Fruit fly (Drosophila melanogaster) whole organism, embryonic: ENCODE measurements around the gene CG43136.

Source experiments
- CG11695 ChIP-seq: fragments of 200-800 bp; sonication (Bioruptor generic); IDR thresholded peaks from 3 replicates; pipeline ENCODE4 v1.3.6; 2022; ENCODE audit warnings: missing biosample characterization, missing genetic modification characterization
- CG12071 ChIP-seq: fragments of 200-800 bp; sonication (Bioruptor generic); optimal IDR thresholded peaks from 3 replicates; lab custom pipeline; 2018; ENCODE audit warnings: missing biosample characterization, mild to moderate bottlenecking, missing genetic modification characterization
- CG12659 ChIP-seq: fragments of 200-800 bp; sonication (Bioruptor generic); optimal IDR thresholded peaks from 3 replicates; lab custom pipeline; 2017; ENCODE audit warnings: mild to moderate bottlenecking, missing biosample characterization, missing genetic modification reagents, missing genetic modification characterization
- CG14441 ChIP-seq: fragments of 200-800 bp; sonication (Bioruptor generic); IDR thresholded peaks from 2 replicates; pipeline ENCODE4 v1.3.6; 2022; ENCODE audit warnings: missing biosample characterization, missing genetic modification characterization
- CG15514 ChIP-seq: fragments of 200-800 bp; sonication (Bioruptor generic); optimal IDR thresholded peaks from 3 replicates; lab custom pipeline; 2017; ENCODE audit warnings: missing biosample characterization, missing genetic modification characterization, mild to moderate bottlenecking, moderate library complexity, missing genetic modification reagents
- CG16863 ChIP-seq: fragments of 200-800 bp; sonication (Bioruptor generic); optimal IDR thresholded peaks from 3 replicates; lab custom pipeline; 2016; ENCODE audit warnings: missing biosample characterization, missing genetic modification characterization
- CG17829 ChIP-seq: fragments of 200-800 bp; optimal IDR thresholded peaks from 2 replicates; lab custom pipeline; 2019; ENCODE audit warnings: missing biosample characterization, mild to moderate bottlenecking, missing genetic modification characterization, moderate library complexity
- CG18262 ChIP-seq: fragments of 200-800 bp; optimal IDR thresholded peaks from 3 replicates; lab custom pipeline; 2019; ENCODE audit warnings: missing biosample characterization, mild to moderate bottlenecking, missing genetic modification characterization, moderate library complexity
- CG18599 ChIP-seq: fragments of 200-800 bp; sonication (Bioruptor generic); optimal IDR thresholded peaks from 3 replicates; lab custom pipeline; 2017; ENCODE audit warnings: missing biosample characterization, missing genetic modification characterization, mild to moderate bottlenecking, moderate library complexity, missing genetic modification reagents
- CG18619 ChIP-seq: fragments of 200-800 bp; sonication (Bioruptor generic); optimal IDR thresholded peaks from 3 replicates; lab custom pipeline; 2017; ENCODE audit warnings: missing biosample characterization, mild to moderate bottlenecking, missing genetic modification characterization
- CG2120 ChIP-seq: fragments of 200-800 bp; sonication (Bioruptor generic); optimal IDR thresholded peaks from 3 replicates; lab custom pipeline; 2016; ENCODE audit warnings: missing biosample characterization, missing genetic modification characterization
- CG32532 ChIP-seq: fragments of 200-800 bp; sonication (Bioruptor generic); IDR thresholded peaks from 2 replicates; pipeline ENCODE4 v1.3.6; 2022; ENCODE audit warnings: missing biosample characterization, missing genetic modification characterization
- CG3281 ChIP-seq: fragments of 200-800 bp; sonication (Bioruptor generic); optimal IDR thresholded peaks from 3 replicates; lab custom pipeline; 2017; ENCODE audit warnings: missing biosample characterization, mild to moderate bottlenecking, missing genetic modification characterization
- CG33557 ChIP-seq: fragments of 200-800 bp; sonication (Bioruptor generic); optimal IDR thresholded peaks from 2 replicates; lab custom pipeline; 2019; ENCODE audit warnings: missing biosample characterization, mild to moderate bottlenecking, missing genetic modification characterization, moderate library complexity
- CG34422 ChIP-seq: fragments of 200-800 bp; sonication (Bioruptor generic); IDR thresholded peaks from 3 replicates; pipeline ENCODE4 v1.3.6; 2022; ENCODE audit warnings: missing biosample characterization, missing genetic modification characterization
- CG6813 ChIP-seq: fragments of 200-800 bp; sonication (Bioruptor generic); optimal IDR thresholded peaks from 2 replicates; lab custom pipeline; 2017; ENCODE audit warnings: missing biosample characterization, missing genetic modification characterization, mild to moderate bottlenecking, moderate library complexity, missing genetic modification reagents
- E2f1 ChIP-seq: fragments of 200-800 bp; sonication (Bioruptor generic); IDR thresholded peaks from 2 replicates; pipeline ENCODE4 v1.3.6; 2022; ENCODE audit warnings: missing biosample characterization, missing genetic modification characterization
- Fer2 ChIP-seq: fragments of 200-800 bp; sonication (Bioruptor generic); optimal IDR thresholded peaks from 2 replicates; lab custom pipeline; 2018; ENCODE audit warnings: missing biosample characterization, mild to moderate bottlenecking, missing genetic modification characterization, moderate library complexity
- Gug ChIP-seq: fragments of 200-800 bp; sonication (Bioruptor generic); IDR thresholded peaks from 4 replicates; pipeline ENCODE4 v1.3.6; 2022; ENCODE audit warnings: missing biosample characterization, missing genetic modification characterization
- HLHmδ ChIP-seq: fragments of 200-800 bp; sonication (Bioruptor generic); optimal IDR thresholded peaks from 2 replicates; lab custom pipeline; 2018; ENCODE audit warnings: missing biosample characterization, mild to moderate bottlenecking, missing genetic modification characterization, moderate library complexity
- Hsf ChIP-seq: fragments of 200-800 bp; sonication (Bioruptor generic); optimal IDR thresholded peaks from 3 replicates; lab custom pipeline; 2016; ENCODE audit warnings: missing biosample characterization, missing genetic modification characterization
- Med ChIP-seq: fragments of 200-800 bp; sonication (Bioruptor generic); peaks from one replicate; lab custom pipeline; 2016; ENCODE audit warnings: missing biosample characterization, missing genetic modification characterization, mild to moderate bottlenecking, inconsistent platforms, moderate library complexity
- NfI ChIP-seq: fragments of 200-800 bp; sonication (Bioruptor generic); optimal IDR thresholded peaks from 3 replicates; lab custom pipeline; 2018; ENCODE audit warnings: missing biosample characterization, mild to moderate bottlenecking, missing genetic modification characterization, moderate library complexity
- Optix ChIP-seq: fragments of 200-800 bp; sonication (Bioruptor generic); IDR thresholded peaks from 3 replicates; pipeline ENCODE4 v1.3.6; 2022; ENCODE audit warnings: missing biosample characterization, missing genetic modification characterization
- abd-A ChIP-seq: fragments of 200-800 bp; sonication (Bioruptor generic); optimal IDR thresholded peaks from 3 replicates; lab custom pipeline; 2019; ENCODE audit warnings: missing biosample characterization, mild to moderate bottlenecking, missing genetic modification characterization, moderate library complexity
- ap ChIP-seq: fragments of 200-800 bp; sonication (Bioruptor generic); IDR thresholded peaks from 2 replicates; pipeline ENCODE4 v1.3.6; 2022; ENCODE audit warnings: missing biosample characterization, missing genetic modification characterization
- bsh ChIP-seq, 2 experiments: fragments of 200-800 bp; sonication (Bioruptor generic); optimal IDR thresholded peaks; 2 replicates each; lab custom pipeline; 2017 to 2018; ENCODE audit warnings: mild to moderate bottlenecking in 2 of 2, missing biosample characterization in 2 of 2, missing genetic modification characterization in 2 of 2, moderate library complexity in 1 of 2
- cad ChIP-seq: fragments of >200 bp; optimal IDR thresholded peaks from 2 replicates; lab custom pipeline; 2017; ENCODE audit warnings: missing biosample characterization, missing genetic modification characterization
- cg ChIP-seq: fragments of 200-800 bp; sonication (Bioruptor generic); optimal IDR thresholded peaks from 3 replicates; lab custom pipeline; 2019; ENCODE audit warnings: missing biosample characterization, mild to moderate bottlenecking, missing genetic modification characterization, moderate library complexity
- ci ChIP-seq: fragments of 200-800 bp; sonication (Bioruptor generic); IDR thresholded peaks from 3 replicates; pipeline ENCODE4 v1.3.6; 2022; ENCODE audit warnings: missing biosample characterization, missing genetic modification characterization
- dmrt11E ChIP-seq: fragments of 200-800 bp; sonication (Bioruptor generic); optimal IDR thresholded peaks from 3 replicates; lab custom pipeline; 2018; ENCODE audit warnings: missing biosample characterization, mild to moderate bottlenecking, missing genetic modification characterization, moderate library complexity
- dysf ChIP-seq: fragments of 200-800 bp; sonication (Bioruptor generic); IDR thresholded peaks from 3 replicates; pipeline ENCODE4 v1.3.6; 2022; ENCODE audit warnings: missing biosample characterization, missing genetic modification characterization
- gce ChIP-seq: fragments of 200-800 bp; sonication (Bioruptor generic); IDR thresholded peaks from 3 replicates; pipeline ENCODE4 v1.3.6; 2022; ENCODE audit warnings: missing biosample characterization, missing genetic modification characterization
- gem ChIP-seq: fragments of 200-800 bp; sonication (Bioruptor generic); optimal IDR thresholded peaks from 2 replicates; lab custom pipeline; 2019; ENCODE audit warnings: missing biosample characterization, mild to moderate bottlenecking, missing genetic modification characterization, moderate library complexity
- her ChIP-seq: fragments of 200-800 bp; sonication (Bioruptor generic); optimal IDR thresholded peaks from 2 replicates; lab custom pipeline; 2016; ENCODE audit warnings: missing biosample characterization, missing genetic modification characterization
- jumu ChIP-seq: fragments of 200-800 bp; sonication (Bioruptor generic); optimal IDR thresholded peaks from 3 replicates; lab custom pipeline; 2016; ENCODE audit warnings: missing biosample characterization, missing genetic modification characterization
- lbe ChIP-seq: fragments of 200-800 bp; sonication (Bioruptor generic); optimal IDR thresholded peaks from 2 replicates; lab custom pipeline; 2016; ENCODE audit warnings: missing biosample characterization, mild to moderate bottlenecking, missing genetic modification characterization
- lov ChIP-seq, 2 experiments: fragments of 200-800 bp in 1 of 2; fragments of >200 bp in 1 of 2; sonication (Bioruptor generic) in 1 of 2; IDR thresholded peaks in 1 of 2; optimal IDR thresholded peaks in 1 of 2; 2 replicates in 1 of 2; 3 replicates in 1 of 2; pipeline versions ENCODE4 v1.3.6 to Lab custom; 2017 to 2022; ENCODE audit warnings: missing biosample characterization in 1 of 2, missing genetic modification characterization in 1 of 2
- otp ChIP-seq: fragments of 200-800 bp; sonication (Bioruptor generic); IDR thresholded peaks from 3 replicates; pipeline ENCODE4, ENCODE4 v1.3.6; 2022; ENCODE audit warnings: missing biosample characterization, missing genetic modification characterization
- rib ChIP-seq: fragments of 200-800 bp; sonication (Bioruptor generic); IDR thresholded peaks from 2 replicates; pipeline ENCODE4 v1.3.6; 2022; ENCODE audit warnings: missing biosample characterization, missing genetic modification characterization
- slbo ChIP-seq: fragments of 200-800 bp; sonication (Bioruptor generic); IDR thresholded peaks from 2 replicates; pipeline ENCODE4 v1.3.6; 2022; ENCODE audit warnings: missing biosample characterization, missing genetic modification characterization
- sob ChIP-seq: fragments of 200-800 bp; sonication (Bioruptor generic); IDR thresholded peaks from 2 replicates; pipeline ENCODE4 v1.3.6; 2022; ENCODE audit warnings: missing biosample characterization, missing genetic modification characterization
- sr ChIP-seq: fragments of 200-800 bp; sonication (Bioruptor generic); IDR thresholded peaks from 3 replicates; pipeline ENCODE4 v1.3.6; 2022; ENCODE audit warnings: missing biosample characterization, missing genetic modification characterization
- stc ChIP-seq: fragments of 200-800 bp; sonication (Bioruptor generic); IDR thresholded peaks from 2 replicates; pipeline ENCODE4 v1.3.6; 2022; ENCODE audit warnings: missing biosample characterization, missing genetic modification characterization
- ttk ChIP-seq: fragments of 200-800 bp; sonication (Bioruptor generic); IDR thresholded peaks from 2 replicates; pipeline ENCODE4 v2.1.2; 2022; ENCODE audit warnings: missing biosample characterization, missing genetic modification characterization
- yki ChIP-seq: fragments of >200 bp; optimal IDR thresholded peaks from 3 replicates; lab custom pipeline; 2018
- zfh1 ChIP-seq: fragments of 200-800 bp; sonication (Bioruptor generic); IDR thresholded peaks from 3 replicates; pipeline ENCODE4 v1.3.6; 2022; ENCODE audit warnings: missing biosample characterization, missing genetic modification characterization

The CG43136 gene

DNA sequence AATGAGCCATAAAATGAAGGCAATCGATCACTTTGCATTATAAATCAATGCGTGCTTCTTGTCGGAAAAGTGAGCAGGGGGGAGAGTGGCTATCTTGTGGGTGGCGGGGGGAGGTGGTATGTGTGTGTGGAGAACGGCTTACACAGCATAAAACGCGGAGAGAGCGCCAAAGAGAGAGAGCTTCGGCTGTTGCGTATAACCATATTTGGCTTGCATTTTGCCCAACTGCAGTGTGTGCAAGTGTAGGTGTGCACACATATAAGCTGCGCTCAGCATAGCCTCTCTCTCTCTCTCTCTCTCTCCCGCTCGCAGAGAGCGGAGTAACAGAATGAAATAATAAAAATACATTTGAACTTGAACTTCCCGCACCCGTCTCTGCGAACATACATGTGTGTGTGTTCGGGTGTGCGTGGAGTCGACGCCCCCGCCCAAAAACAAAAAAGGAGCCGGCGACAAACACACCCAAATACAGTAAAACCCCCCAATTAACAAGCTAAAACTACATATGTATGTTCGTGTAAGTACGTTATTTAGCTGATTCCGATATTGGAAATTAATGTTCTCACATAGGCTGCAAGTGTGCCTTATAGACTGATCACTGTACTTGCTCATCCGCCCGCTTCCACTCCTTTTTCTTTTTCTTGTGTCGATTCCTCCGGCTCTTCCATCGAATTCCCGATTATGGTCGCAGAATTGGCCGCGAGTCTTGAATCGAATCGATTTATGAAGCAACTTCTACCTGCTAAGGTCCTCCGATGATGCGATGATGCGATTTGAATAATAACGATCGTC is 33.4 kb downstream of the CG43136 start (continued):
- TF ChIP-seq Optix (GFP tag; lab: Robert Waterston, UW), result 0 out of 3 replicates have a peak, but pooled peaks have one; percentile 19
- peak; percentile 21 for TF ChIP-seq CG18599 (GFP tag; lab: Kevin White, UChicago)
- peak; percentile 8 for TF ChIP-seq CG18619
- no peak for TF ChIP-seq ap
- no peak for TF ChIP-seq stc (GFP tag; lab: Robert Waterston, UW)
- no peak for TF ChIP-seq Fer2
- peak; percentile 84 for TF ChIP-seq yki (lab: Kevin White, UChicago)
- TF ChIP-seq CG6813 (GFP tag; lab: Kevin White, UChicago), result no peak
- TF ChIP-seq ci, result 0 out of 3 replicates have a peak, but pooled peaks have one; percentile 45
- peak; percentile 4 for TF ChIP-seq jumu
- peak; percentile 48 to 53 for TF ChIP-seq bsh (GFP tag; optimal IDR thresholded peaks at IDR 0.05; lab: Kevin White, UChicago)
- peak; percentile 2 for TF ChIP-seq CG15514 (GFP tag; lab: Kevin White, UChicago)
- peak; percentile 46 for TF ChIP-seq CG18262 (tag; lab: Kevin White, UChicago)
- TF ChIP-seq otp (GFP tag; lab: Robert Waterston, UW), result peak; percentile 57; the same call in 2 of the 3 replicates
- TF ChIP-seq Med (GFP tag; lab: Kevin White, UChicago), result peak; percentile 85
- TF ChIP-seq sr (GFP tag; lab: Robert Waterston, UW), result peak; percentile 46; the same call in 2 of the 3 replicates
- peak; percentile 22 for TF ChIP-seq CG17829 (tag; lab: Kevin White, UChicago)
- 0 out of 2 replicates have a peak, but pooled peaks have one; percentile 19 for TF ChIP-seq E2f1 (GFP tag; lab: Robert Waterston, UW)
- TF ChIP-seq CG3281 (GFP tag; lab: Kevin White, UChicago), result no peak
- TF ChIP-seq gce (GFP tag; lab: Robert Waterston, UW), result 0 out of 3 replicates have a peak, but pooled peaks have one; percentile 13
- peak; percentile 0 for TF ChIP-seq CG2120
- TF ChIP-seq NfI (GFP tag; lab: Kevin White, UChicago), result no peak
- peak; percentile 6 for TF ChIP-seq her (GFP tag; lab: Kevin White, UChicago)
- peak; percentile 18 for TF ChIP-seq Hsf
- peak; percentile 32 for TF ChIP-seq abd-A
- peak; percentile 22 for TF ChIP-seq HLHmδ (GFP tag; lab: Kevin White, UChicago)
- no peak for TF ChIP-seq lov (optimal IDR thresholded peaks at IDR 0.05; lab: Kevin White, UChicago)
- 0 out of 3 replicates have a peak, but pooled peaks have one; percentile 48 for TF ChIP-seq lov (GFP tag; IDR thresholded peaks at IDR 0.05; lab: Robert Waterston, UW)
- TF ChIP-seq rib, result peak; percentile 63; the same call in 1 of the 2 replicates
- peak; percentile 20; the same call in 1 of the 3 replicates for TF ChIP-seq CG34422 (GFP tag; lab: Robert Waterston, UW)
- no peak for TF ChIP-seq cad (GFP tag; lab: Kevin White, UChicago)
- TF ChIP-seq gem (tag; lab: Kevin White, UChicago), result peak; percentile 56
- peak; percentile 43; the same call in 1 of the 2 replicates for TF ChIP-seq slbo (GFP tag; lab: Robert Waterston, UW)
- peak; percentile 25 for TF ChIP-seq CG33557 (GFP tag; lab: Kevin White, UChicago)
- peak; percentile 34; the same call in 1 of the 2 replicates for TF ChIP-seq CG32532 (GFP tag; lab: Robert Waterston, UW)
- peak; percentile 49 for TF ChIP-seq lbe
- TF ChIP-seq CG12659, result peak; percentile 4
- 0 out of 4 replicates have a peak, but pooled peaks have one; percentile 23 for TF ChIP-seq Gug (GFP tag; lab: Robert Waterston, UW)
- TF ChIP-seq dmrt11E, result peak; percentile 63
- no peak for TF ChIP-seq CG12071 (GFP tag; lab: Kevin White, UChicago)
- TF ChIP-seq ttk (GFP tag; lab: Robert Waterston, UW), result 0 out of 2 replicates have a peak, but pooled peaks have one; percentile 31
- TF ChIP-seq CG14441 (GFP tag; lab: Robert Waterston, UW), result 0 out of 2 replicates have a peak, but pooled peaks have one; percentile 28
- peak; percentile 89 for TF ChIP-seq cg (GFP tag; lab: Kevin White, UChicago)
- TF ChIP-seq zfh1 (GFP tag; lab: Robert Waterston, UW), result peak; percentile 77; the same call in 2 of the 3 replicates
- TF ChIP-seq sob (GFP tag; lab: Robert Waterston, UW), result 0 out of 2 replicates have a peak, but pooled peaks have one; percentile 26
- 0 out of 3 replicates have a peak, but pooled peaks have one; percentile 20 for TF ChIP-seq CG11695 (GFP tag; lab: Robert Waterston, UW)
- peak; percentile 43; the same call in 1 of the 3 replicates for TF ChIP-seq dysf (GFP tag; lab: Robert Waterston, UW)
- TF ChIP-seq CG16863 (GFP tag; lab: Kevin White, UChicago), result peak; percentile 3
